Worm (Caenorhabditis elegans) whole organism, L4/young adult: ENCODE results near the gene gtf-2A2.

ENCODE experiments used
- W03F9.2 ChIP-seq: fragments of 150-350 bp; optimal IDR thresholded peaks from 2 replicates; lab custom pipeline; 2014; ENCODE audit warnings: missing biosample characterization, missing genetic modification characterization
- him-1 ChIP-seq: sonication (generic microtip); optimal IDR thresholded peaks from 2 replicates; lab custom pipeline; 2016; ENCODE audit warnings: missing genotype, missing genetic modification reagents, missing genetic modification characterization, missing compliant biosample characterization

DNA sequence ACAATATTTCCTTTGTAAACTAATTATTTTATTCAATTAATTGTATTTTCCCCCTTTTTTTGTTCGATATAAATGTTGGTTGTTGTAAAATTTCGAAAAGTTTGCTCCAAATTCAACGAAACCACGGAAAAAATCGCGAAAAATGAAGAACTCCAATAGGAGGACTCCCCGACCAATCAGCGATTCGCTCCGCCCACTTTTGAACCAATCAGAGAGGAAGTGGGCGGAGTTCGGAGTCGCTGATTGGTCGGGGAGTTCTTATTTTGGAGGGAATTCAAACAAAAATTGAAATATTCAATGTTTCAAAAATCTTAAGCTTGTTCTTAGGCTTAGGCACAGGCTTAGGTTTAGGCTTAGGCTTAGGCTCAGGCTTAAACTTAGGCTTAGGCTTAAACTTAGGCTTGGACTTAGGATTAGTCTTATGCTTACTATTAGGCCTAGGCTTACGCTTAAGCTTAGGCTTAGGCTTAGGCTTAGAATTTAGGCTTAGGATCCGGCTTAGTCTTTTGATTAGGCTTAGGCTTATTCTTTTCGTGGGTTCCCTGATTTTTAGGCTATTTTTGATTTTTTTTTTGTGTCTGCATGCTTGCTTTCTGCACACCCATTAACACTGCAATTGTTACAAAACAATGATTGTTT is 15.9 kb downstream of the gtf-2A2 start:
- no peak for TF ChIP-seq W03F9.2 (tag; lab: Kevin White, UChicago)
- no peak for TF ChIP-seq him-1 (tag; lab: Kevin White, UChicago)
